Worm (Caenorhabditis elegans): ENCODE measurements around the gene sri-54.

DNA sequence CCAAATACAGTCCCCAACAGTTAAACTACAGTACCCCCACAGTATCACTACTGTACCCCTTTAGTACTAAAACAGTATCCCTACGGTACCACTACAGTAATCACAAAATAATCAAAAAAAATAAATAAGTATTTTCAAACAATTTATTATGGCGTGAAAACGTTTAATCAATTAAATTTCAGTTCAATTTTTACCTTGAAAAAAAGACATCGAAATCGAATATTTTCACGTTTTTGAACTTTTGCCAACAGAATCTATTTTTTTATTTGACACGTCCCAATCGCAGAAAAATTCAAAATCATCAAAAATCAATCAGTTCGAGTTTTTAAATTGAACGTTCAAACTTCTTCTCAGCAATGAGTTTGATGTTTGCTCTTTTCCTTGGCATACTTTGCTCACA lies 23.8 kb downstream of the sri-54 start, which contains the start of gene clec-123:
- no peak for TF ChIP-seq nhr-10 (tag; optimal IDR thresholded peaks at IDR 0.05)
- no peak for TF ChIP-seq aly-2 (tag; optimal IDR thresholded peaks at IDR 0.05)
- TF ChIP-seq blmp-1 (tag; optimal IDR thresholded peaks at IDR 0.05; ENCODE audit: insufficient read depth): no peak
- TF ChIP-seq mab-5 (tag; optimal IDR thresholded peaks at IDR 0.05): no peak
- TF ChIP-seq C34F6.9 (tag; optimal IDR thresholded peaks at IDR 0.05): no peak

All from whole organism, L2 larva.